Worm (Caenorhabditis elegans) whole organism, young adult: ENCODE data around the gene F37C12.18.

Source experiments
- B0336.3 ChIP-seq: fragments of 200-800 bp; sonication (Bioruptor generic); IDR thresholded peaks from 2 replicates; pipeline ENCODE4 v1.3.6; 2022; ENCODE audit warnings: missing genetic modification characterization, missing compliant biosample characterization
- C06A6.2 ChIP-seq: fragments of 200-800 bp; sonication (Bioruptor generic); conservative IDR thresholded peaks from 2 replicates; pipeline ENCODE4 v1.3.6; 2022; ENCODE audit warnings: missing genetic modification characterization, missing compliant biosample characterization
- C17E4.6 ChIP-seq: fragments of 200-800 bp; sonication (Bioruptor generic); IDR thresholded peaks from 2 replicates; pipeline ENCODE4 v1.3.6; 2022; ENCODE audit warnings: missing genetic modification reagents, missing genetic modification characterization, missing compliant biosample characterization
- F23B12.7 ChIP-seq: sonication (generic microtip); optimal IDR thresholded peaks from 2 replicates; lab custom pipeline; 2017; ENCODE audit warnings: missing genetic modification characterization, mild to moderate bottlenecking, missing compliant biosample characterization, antibody characterized with exemption, moderate library complexity; ENCODE audit not compliant: insufficient read depth
- F39B2.1 ChIP-seq: fragments of 200-800 bp; sonication (Bioruptor generic); IDR thresholded peaks from 2 replicates; pipeline ENCODE4 v1.3.6; 2022; ENCODE audit warnings: missing genetic modification reagents, missing genetic modification characterization, missing compliant biosample characterization
- F57A8.1 ChIP-seq: fragments of 200-800 bp; sonication (Bioruptor generic); optimal IDR thresholded peaks from 2 replicates; lab custom pipeline; 2018; ENCODE audit warnings: mild to moderate bottlenecking, missing genetic modification characterization, moderate library complexity, missing compliant biosample characterization
- K12H6.12 ChIP-seq: fragments of 200-800 bp; sonication (Bioruptor generic); optimal IDR thresholded peaks from 2 replicates; lab custom pipeline; 2018; ENCODE audit warnings: mild to moderate bottlenecking, missing genetic modification characterization, missing compliant biosample characterization
- T07F8.4 ChIP-seq: sonication (generic microtip); optimal IDR thresholded peaks from 2 replicates; lab custom pipeline; 2016; ENCODE audit warnings: mild to moderate bottlenecking, missing genetic modification characterization, moderate library complexity, missing compliant biosample characterization
- Y53F4B.3 ChIP-seq: fragments of 200-800 bp; sonication (Bioruptor generic); IDR thresholded peaks from 2 replicates; pipeline ENCODE4 v1.3.6; 2022; ENCODE audit warnings: missing genetic modification reagents, missing genetic modification characterization, missing compliant biosample characterization
- Y53G8AR.9 ChIP-seq: fragments of 200-800 bp; sonication (Bioruptor generic); conservative IDR thresholded peaks from 2 replicates; pipeline ENCODE4 v1.3.6; 2022; ENCODE audit warnings: missing genetic modification reagents, missing genetic modification characterization, missing compliant biosample characterization
- Y67H2A.10 ChIP-seq: fragments of 200-800 bp; sonication (Bioruptor generic); conservative IDR thresholded peaks from 2 replicates; pipeline ENCODE4 v1.3.6; 2022; ENCODE audit warnings: missing genetic modification reagents, missing genetic modification characterization, missing compliant biosample characterization
- Y79H2A.3 ChIP-seq: fragments of 200-800 bp; sonication (Bioruptor generic); conservative IDR thresholded peaks from 2 replicates; pipeline ENCODE4 v1.3.6; 2022; ENCODE audit warnings: missing genetic modification reagents, missing genetic modification characterization, missing compliant biosample characterization
- Y95B8A.8 ChIP-seq: fragments of 200-800 bp; sonication (Bioruptor generic); IDR thresholded peaks from 2 replicates; pipeline ENCODE4 v1.3.6; 2022; ENCODE audit warnings: missing genetic modification reagents, missing genetic modification characterization, missing compliant biosample characterization
- ZK185.1 ChIP-seq: sonication (generic microtip); optimal IDR thresholded peaks from 2 replicates; lab custom pipeline; 2016; ENCODE audit warnings: mild to moderate bottlenecking, missing genetic modification characterization, missing compliant biosample characterization; ENCODE audit not compliant: poor library complexity, severe bottlenecking
- ama-1 ChIP-seq, 3 experiments: fragments of 150-350 bp in 1 of 3; sonication (generic microtip) in 2 of 3; optimal IDR thresholded peaks; 2 replicates each; lab custom pipeline; 2014 to 2018; ENCODE audit warnings: missing biosample characterization in 2 of 3, missing genetic modification characterization in 2 of 3, missing genetic modification reagents in 2 of 3
- aptf-2 ChIP-seq: fragments of 200-800 bp; sonication (Bioruptor generic); conservative IDR thresholded peaks from 2 replicates; pipeline ENCODE4 v1.3.6; 2022; ENCODE audit warnings: missing genetic modification reagents, missing genetic modification characterization, missing compliant biosample characterization
- athp-1 ChIP-seq: sonication (generic microtip); optimal IDR thresholded peaks from 2 replicates; lab custom pipeline; 2017; ENCODE audit warnings: mild to moderate bottlenecking, missing genetic modification characterization, missing compliant biosample characterization
- bed-2 ChIP-seq: fragments of 200-800 bp; sonication (Bioruptor generic); IDR thresholded peaks from 2 replicates; pipeline ENCODE4 v1.3.6; 2022; ENCODE audit warnings: missing genetic modification reagents, missing genetic modification characterization, missing compliant biosample characterization
- ceh-27 ChIP-seq: fragments of 200-800 bp; sonication (Bioruptor generic); optimal IDR thresholded peaks from 2 replicates; lab custom pipeline; 2018; ENCODE audit warnings: mild to moderate bottlenecking, missing genetic modification characterization, moderate library complexity, missing compliant biosample characterization
- dox-1 ChIP-seq: fragments of 200-800 bp; sonication (Bioruptor generic); IDR thresholded peaks from 2 replicates; pipeline ENCODE4 v1.3.6; 2022; ENCODE audit warnings: missing genetic modification reagents, missing genetic modification characterization, missing compliant biosample characterization
- dpl-1 ChIP-seq: fragments of 150-350 bp; optimal IDR thresholded peaks from 2 replicates; lab custom pipeline; 2014; ENCODE audit warnings: missing biosample characterization, missing genetic modification reagents, missing genetic modification characterization
- ekl-4 ChIP-seq: fragments of 200-800 bp; sonication (Bioruptor generic); IDR thresholded peaks from 2 replicates; pipeline ENCODE4 v1.3.6; 2022; ENCODE audit warnings: missing genetic modification reagents, missing genetic modification characterization, missing compliant biosample characterization
- ets-4 ChIP-seq: fragments of 200-800 bp; sonication (Bioruptor generic); optimal IDR thresholded peaks from 2 replicates; lab custom pipeline; 2018; ENCODE audit warnings: mild to moderate bottlenecking, missing genetic modification characterization, missing compliant biosample characterization
- fkh-3 ChIP-seq: sonication (generic microtip); optimal IDR thresholded peaks from 2 replicates; lab custom pipeline; 2016; ENCODE audit warnings: mild to moderate bottlenecking, missing genetic modification characterization, missing compliant biosample characterization
- gei-17 ChIP-seq: fragments of 200-800 bp; sonication (Bioruptor generic); optimal IDR thresholded peaks from 2 replicates; lab custom pipeline; 2018; ENCODE audit warnings: mild to moderate bottlenecking, missing genetic modification characterization, missing compliant biosample characterization
- hmg-20 ChIP-seq: fragments of 200-800 bp; sonication (Bioruptor generic); IDR thresholded peaks from 2 replicates; pipeline ENCODE4 v1.3.6; 2022; ENCODE audit warnings: missing genetic modification reagents, missing genetic modification characterization, missing compliant biosample characterization
- hsf-1 ChIP-seq: fragments of 200-800 bp; sonication (Bioruptor generic); IDR thresholded peaks from 2 replicates; pipeline ENCODE4 v1.3.6; 2022; ENCODE audit warnings: missing genetic modification reagents, missing genetic modification characterization, missing compliant biosample characterization
- let-526 ChIP-seq: fragments of 200-800 bp; sonication (Bioruptor generic); IDR thresholded peaks from 2 replicates; pipeline ENCODE4 v1.3.6; 2022; ENCODE audit warnings: missing genetic modification reagents, missing genetic modification characterization, missing compliant biosample characterization
- lin-35 ChIP-seq, 3 experiments: fragments of 150-350 bp in 2 of 3; sonication (generic microtip) in 1 of 3; optimal IDR thresholded peaks; 2 replicates each; lab custom pipeline; 2014 to 2018; ENCODE audit warnings: missing biosample characterization in 3 of 3, missing genetic modification characterization in 3 of 3, missing genetic modification reagents in 3 of 3
- lin-54 ChIP-seq: fragments of 200-800 bp; sonication (Bioruptor generic); optimal IDR thresholded peaks from 2 replicates; lab custom pipeline; 2018; ENCODE audit warnings: mild to moderate bottlenecking, missing genetic modification characterization, missing compliant biosample characterization
- madf-3 ChIP-seq: fragments of 200-800 bp; sonication (Bioruptor generic); IDR thresholded peaks from 2 replicates; pipeline ENCODE4 v1.3.6; 2022; ENCODE audit warnings: missing genetic modification reagents, missing genetic modification characterization, missing compliant biosample characterization
- mcd-1 ChIP-seq: fragments of 200-800 bp; sonication (Bioruptor generic); IDR thresholded peaks from 2 replicates; pipeline ENCODE4 v1.3.6; 2022; ENCODE audit warnings: missing genetic modification reagents, missing genetic modification characterization, missing compliant biosample characterization
- mes-4 ChIP-seq: sonication (generic microtip); optimal IDR thresholded peaks from 2 replicates; lab custom pipeline; 2016; ENCODE audit warnings: missing genotype, missing genetic modification characterization, missing compliant biosample characterization
- mxl-1 ChIP-seq: sonication (generic microtip); optimal IDR thresholded peaks from 2 replicates; lab custom pipeline; 2016; ENCODE audit warnings: missing genetic modification characterization, missing compliant biosample characterization
- nfya-2 ChIP-seq: fragments of 200-800 bp; sonication (Bioruptor generic); IDR thresholded peaks from 2 replicates; pipeline ENCODE4 v1.3.6; 2022; ENCODE audit warnings: missing genetic modification reagents, missing genetic modification characterization, missing compliant biosample characterization
- nfyb-1 ChIP-seq: fragments of 200-800 bp; sonication (Bioruptor generic); IDR thresholded peaks from 2 replicates; pipeline ENCODE4 v1.3.6; 2022; ENCODE audit warnings: missing genetic modification reagents, missing genetic modification characterization, missing compliant biosample characterization
- nhr-90 ChIP-seq: sonication (generic microtip); optimal IDR thresholded peaks from 2 replicates; lab custom pipeline; 2016; ENCODE audit warnings: missing genotype, mild to moderate bottlenecking, missing genetic modification characterization, missing compliant biosample characterization
- pha-4 ChIP-seq: fragments of 150-350 bp; sonication (generic microtip); optimal IDR thresholded peaks from 2 replicates; lab custom pipeline; 2014; ENCODE audit warnings: missing biosample characterization, missing genetic modification reagents, missing genetic modification characterization
- rcor-1 ChIP-seq: fragments of 200-800 bp; sonication (Bioruptor generic); IDR thresholded peaks from 2 replicates; pipeline ENCODE4 v1.3.6; 2022; ENCODE audit warnings: missing genetic modification reagents, missing genetic modification characterization, missing compliant biosample characterization
- repo-1 ChIP-seq: sonication (generic microtip); optimal IDR thresholded peaks from 2 replicates; lab custom pipeline; 2017; ENCODE audit warnings: mild to moderate bottlenecking, missing genetic modification characterization, missing compliant biosample characterization
- sea-2 ChIP-seq: fragments of 200-800 bp; sonication (Bioruptor generic); IDR thresholded peaks from 2 replicates; pipeline ENCODE4 v1.3.6; 2022; ENCODE audit warnings: missing genetic modification characterization, missing compliant biosample characterization
- snpc-1.1 ChIP-seq: sonication (generic microtip); optimal IDR thresholded peaks from 2 replicates; lab custom pipeline; 2017; ENCODE audit warnings: missing genetic modification characterization, mild to moderate bottlenecking, missing compliant biosample characterization, antibody characterized with exemption, moderate library complexity, missing genotype, missing genetic modification reagents; ENCODE audit not compliant: insufficient read depth
- snpc-3.4 ChIP-seq: sonication (generic microtip); optimal IDR thresholded peaks from 2 replicates; lab custom pipeline; 2017; ENCODE audit warnings: missing genetic modification characterization, mild to moderate bottlenecking, missing compliant biosample characterization, antibody characterized with exemption, moderate library complexity, missing genotype, missing genetic modification reagents
- snpc-4 ChIP-seq, 5 experiments: fragments of 150-350 bp in 1 of 5; sonication (generic microtip) in 4 of 5; optimal IDR thresholded peaks; 2 replicates each; lab custom pipeline; 2014 to 2018; ENCODE audit warnings: missing genetic modification characterization in 5 of 5, missing biosample characterization in 3 of 5, antibody characterized with exemption in 2 of 5, mild to moderate bottlenecking in 2 of 5, missing compliant biosample characterization in 2 of 5, missing genotype in 2 of 5, moderate library complexity in 2 of 5, missing genetic modification reagents in 1 of 5
- tbp1 ChIP-seq: fragments of 200-800 bp; sonication (Bioruptor generic); optimal IDR thresholded peaks from 2 replicates; lab custom pipeline; 2018; ENCODE audit warnings: mild to moderate bottlenecking, missing genetic modification characterization, missing compliant biosample characterization
- tlf-1 ChIP-seq: fragments of 200-800 bp; sonication (Bioruptor generic); optimal IDR thresholded peaks from 2 replicates; lab custom pipeline; 2018; ENCODE audit warnings: mild to moderate bottlenecking, missing genetic modification characterization, missing compliant biosample characterization
- unc-130 ChIP-seq: sonication (generic microtip); optimal IDR thresholded peaks from 2 replicates; lab custom pipeline; 2016; ENCODE audit warnings: missing genetic modification reagents, missing genetic modification characterization, missing compliant biosample characterization

F37C12.18 gene

DNA sequence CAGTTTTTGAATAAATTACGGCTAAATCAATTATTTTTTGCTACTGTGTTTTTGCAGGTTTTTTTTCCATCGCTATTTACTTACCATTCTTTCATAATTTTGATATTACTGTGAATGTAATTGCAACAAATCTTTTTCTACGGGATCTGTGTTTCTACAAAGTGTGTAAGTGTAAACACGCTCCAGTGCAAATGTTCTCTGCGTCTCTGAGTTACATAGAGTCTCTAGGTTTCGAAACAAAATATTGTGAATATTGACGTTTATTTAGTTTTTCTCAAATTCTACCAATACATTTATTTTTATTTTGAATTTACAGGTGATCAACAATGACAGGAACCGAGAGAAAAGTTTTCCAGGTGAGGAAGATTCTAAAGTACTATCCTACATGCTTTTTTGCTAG lies 11.2 kb downstream of the F37C12.18 start, which contains the start of gene yju-2 (continued):
- TF ChIP-seq ZK185.1 (tag; lab: Kevin White, UChicago) = no peak
- TF ChIP-seq K12H6.12 (tag; lab: Kevin White, UChicago) = no peak
- TF ChIP-seq aptf-2 (GFP tag; lab: Robert Waterston, UW) = no peak
- no peak for TF ChIP-seq rcor-1 (GFP tag; lab: Robert Waterston, UW)
- no peak for TF ChIP-seq F39B2.1 (GFP tag; lab: Robert Waterston, UW)
- TF ChIP-seq Y79H2A.3 = no peak
- TF ChIP-seq snpc-3.4 (tag; lab: Kevin White, UChicago) = no peak
- TF ChIP-seq C17E4.6 (GFP tag; lab: Robert Waterston, UW) = no peak
- TF ChIP-seq Y95B8A.8 = no peak
- no peak for TF ChIP-seq dox-1 (GFP tag; lab: Robert Waterston, UW)
- TF ChIP-seq nfya-2 (GFP tag; lab: Robert Waterston, UW) = no peak
- peak; percentile 11 for TF ChIP-seq tbp1
- TF ChIP-seq pha-4 (tag; lab: Kevin White, UChicago) = no peak
- no peak for TF ChIP-seq dpl-1 (GFP tag; lab: Kevin White, UChicago)
- no peak for TF ChIP-seq fkh-3 (tag; lab: Kevin White, UChicago)
- TF ChIP-seq tlf-1 (GFP tag; lab: Kevin White, UChicago) = no peak
- no peak for TF ChIP-seq gei-17 (GFP tag; lab: Kevin White, UChicago)
- no peak for TF ChIP-seq sea-2 (GFP tag; lab: Robert Waterston, UW)
- no peak for TF ChIP-seq unc-130
- peak; percentile 68 for TF ChIP-seq mcd-1 (GFP tag; lab: Robert Waterston, UW)
- TF ChIP-seq nhr-90 (tag; lab: Kevin White, UChicago) = no peak
- no peak for TF ChIP-seq ceh-27 (GFP tag; lab: Kevin White, UChicago)
- TF ChIP-seq athp-1 (tag; lab: Kevin White, UChicago) = no peak
- TF ChIP-seq F23B12.7 = peak; percentile 35
- TF ChIP-seq Y67H2A.10 (GFP tag; lab: Robert Waterston, UW) = no peak
- TF ChIP-seq T07F8.4 (tag; lab: Kevin White, UChicago) = no peak
- TF ChIP-seq repo-1 (tag; lab: Kevin White, UChicago) = peak; percentile 18
- TF ChIP-seq mes-4 = no peak
- TF ChIP-seq nfyb-1 (GFP tag; lab: Robert Waterston, UW) = no peak
- TF ChIP-seq ekl-4 = no peak
- TF ChIP-seq lin-35 (GFP tag; optimal IDR thresholded peaks at IDR 0.05; lab: Kevin White, UChicago) = peak in 1 of 3 experiments; percentile 57
- TF ChIP-seq snpc-1.1 (tag; lab: Kevin White, UChicago) = no peak
- 0 out of 2 replicates have a peak, but pooled peaks have one; percentile 22 for TF ChIP-seq B0336.3 (GFP tag; lab: Robert Waterston, UW)
- no peak for TF ChIP-seq hmg-20 (GFP tag; lab: Robert Waterston, UW)

DNA sequence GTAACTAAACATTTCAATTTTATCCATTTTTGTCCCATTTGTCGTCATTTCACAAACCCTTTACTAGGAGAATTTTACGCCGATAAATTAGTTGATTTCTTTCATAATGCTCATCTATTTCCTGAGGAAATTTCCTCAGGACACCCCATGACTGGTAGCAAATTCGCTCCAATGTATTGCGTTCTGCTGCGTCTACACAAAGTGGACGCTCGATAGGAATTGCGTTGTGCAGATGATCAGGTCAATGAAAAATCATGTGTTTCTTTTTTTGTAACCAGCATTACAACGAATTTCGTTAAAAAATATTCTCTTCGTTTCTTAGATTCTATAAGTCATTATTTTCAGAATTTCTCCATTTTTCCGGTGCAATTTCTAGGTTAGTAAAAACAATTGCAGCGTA lies 13.4 kb downstream of the F37C12.18 start, which contains the start of gene epg-4:
epg-4 (plus strand) TSS at position 346 of the 400 bp plus-strand sequence.
- TF ChIP-seq bed-2 (GFP tag; lab: Robert Waterston, UW) (no peak), hsf-1 (GFP tag; lab: Robert Waterston, UW) (peak; percentile 54; the same call in 1 of the 2 replicates), madf-3 (GFP tag; lab: Robert Waterston, UW) (peak; percentile 81), Y53G8AR.9 (GFP tag; lab: Robert Waterston, UW) (0 out of 2 replicates have a peak, but pooled peaks have one; percentile 45), ets-4 (GFP tag; lab: Kevin White, UChicago) (no peak), lin-54 (GFP tag; lab: Kevin White, UChicago) (peak; percentile 42), C06A6.2 (GFP tag; lab: Robert Waterston, UW) (no peak), ama-1 (optimal IDR thresholded peaks at IDR 0.05; lab: Kevin White, UChicago) (no peak), ama-1 (GFP tag; optimal IDR thresholded peaks at IDR 0.05; lab: Kevin White, UChicago) (peak; percentile 2 to 16), let-526 (GFP tag; lab: Robert Waterston, UW) (no peak), ZK185.1 (tag; lab: Kevin White, UChicago) (peak; percentile 24), pha-4 (tag; lab: Kevin White, UChicago) (no peak), F57A8.1 (GFP tag; lab: Kevin White, UChicago) (no peak), ceh-27 (GFP tag; lab: Kevin White, UChicago) (peak; percentile 23), snpc-4 (GFP tag; optimal IDR thresholded peaks at IDR 0.05; lab: Kevin White, UChicago) (no peak), snpc-4 (tag; optimal IDR thresholded peaks at IDR 0.05; lab: Kevin White, UChicago) (peak in 3 of 4 experiments; percentile 3 to 25 (median 9)), Y53F4B.3 (no peak), mxl-1 (tag; lab: Kevin White, UChicago) (no peak)
